Fruit fly (Drosophila melanogaster): ENCODE measurements around the gene CG12483.
A peak's percentile ranks its signal among the peaks of the same experiment; 100 is the strongest.

CG12483 gene

dm6 chr3L:131151-131997, 33.2 kb upstream of the CG12483 start (continued):
- TF ChIP-seq Atf3 (GFP tag; optimal IDR thresholded peaks at IDR 0.05), result peak; percentile 12
- TF ChIP-seq CG17385 (GFP tag; optimal IDR thresholded peaks at IDR 0.05), result peak; percentile 94
- TF ChIP-seq HLH54F (GFP tag; optimal IDR thresholded peaks at IDR 0.05), result no peak
- peak; percentile 19; the same call in 1 of the 2 replicates for TF ChIP-seq MBD-R2 (GFP tag; IDR thresholded peaks at IDR 0.05)
- no peak for TF ChIP-seq Fer2 (tag; optimal IDR thresholded peaks at IDR 0.05)
- TF ChIP-seq CG7372 (GFP tag; IDR thresholded peaks at IDR 0.05), result 0 out of 2 replicates have a peak, but pooled peaks have one; percentile 6
- TF ChIP-seq gsb-n (tag; optimal IDR thresholded peaks at IDR 0.05), result peak; percentile 17
- TF ChIP-seq HLH4C (GFP tag; IDR thresholded peaks at IDR 0.05; ENCODE audit: partially characterized antibody), result no peak; the same call in 2 of the 3 replicates
- 0 out of 2 replicates have a peak, but pooled peaks have one; percentile 14 for TF ChIP-seq Nf-YA (GFP tag; IDR thresholded peaks at IDR 0.05)
- no peak for TF ChIP-seq sim (GFP tag; IDR thresholded peaks at IDR 0.05)
- 0 out of 2 replicates have a peak, but pooled peaks have one; percentile 13 for TF ChIP-seq slbo (GFP tag; IDR thresholded peaks at IDR 0.05)
- TF ChIP-seq dan (GFP tag; IDR thresholded peaks at IDR 0.05), result no peak
- TF ChIP-seq pho (GFP tag; optimal IDR thresholded peaks at IDR 0.05), result no peak
- TF ChIP-seq gfzf (GFP tag; optimal IDR thresholded peaks at IDR 0.05), result no peak
- TF ChIP-seq cas (GFP tag; IDR thresholded peaks at IDR 0.05), result 0 out of 2 replicates have a peak, but pooled peaks have one; percentile 18
- TF ChIP-seq Ets65A (GFP tag), result no peak
- no peak for TF ChIP-seq Bdp1 (GFP tag; optimal IDR thresholded peaks at IDR 0.05)
- no peak for TF ChIP-seq CG42726 (GFP tag; IDR thresholded peaks at IDR 0.05; ENCODE audit: partially characterized antibody)
- peak; percentile 35 for TF ChIP-seq CG31365 (tag; optimal IDR thresholded peaks at IDR 0.05)
- no peak for TF ChIP-seq shn (GFP tag; optimal IDR thresholded peaks at IDR 0.05)
- peak in 1 of 2 experiments; percentile 93 for TF ChIP-seq Pdp1 (GFP tag; optimal IDR thresholded peaks at IDR 0.05)
- no peak for TF ChIP-seq odd (GFP tag; optimal IDR thresholded peaks at IDR 0.05)
- no peak for TF ChIP-seq usp (GFP tag; optimal IDR thresholded peaks at IDR 0.05)
- no peak for TF ChIP-seq CG7786 (GFP tag; optimal IDR thresholded peaks at IDR 0.05)
- no peak for TF ChIP-seq Dip3 (GFP tag; optimal IDR thresholded peaks at IDR 0.05)
- peak; percentile 24 for TF ChIP-seq CG8924 (tag; optimal IDR thresholded peaks at IDR 0.05)
- TF ChIP-seq CG32532 (GFP tag; IDR thresholded peaks at IDR 0.05), result peak; percentile 63
- peak; percentile 41; the same call in 1 of the 2 replicates for TF ChIP-seq E2f1 (GFP tag; IDR thresholded peaks at IDR 0.05)
- no peak for TF ChIP-seq CG4282 (GFP tag; optimal IDR thresholded peaks at IDR 0.05)
- peak; percentile 48 for TF ChIP-seq CG4328 (GFP tag; optimal IDR thresholded peaks at IDR 0.05)
- TF ChIP-seq Lpt (GFP tag; optimal IDR thresholded peaks at IDR 0.05), result peak; percentile 50
- TF ChIP-seq CG15696 (tag; optimal IDR thresholded peaks at IDR 0.05), result no peak
- peak; percentile 3 for TF ChIP-seq Ets97D (GFP tag; optimal IDR thresholded peaks at IDR 0.05)
- TF ChIP-seq lov (optimal IDR thresholded peaks at IDR 0.05), result no peak
- TF ChIP-seq lov (GFP tag; IDR thresholded peaks at IDR 0.05), result no peak
- TF ChIP-seq CG9876 (GFP tag; optimal IDR thresholded peaks at IDR 0.05), result peak; percentile 3
- peak; percentile 86 for TF ChIP-seq nom (GFP tag; optimal IDR thresholded peaks at IDR 0.05)
- TF ChIP-seq CG11398 (GFP tag; optimal IDR thresholded peaks at IDR 0.05), result no peak
- TF ChIP-seq tll (GFP tag; optimal IDR thresholded peaks at IDR 0.05), result peak in 1 of 2 experiments; percentile 80
- peak; percentile 100 for TF ChIP-seq chinmo (GFP tag; IDR thresholded peaks at IDR 0.05; ENCODE audit: partially characterized antibody)
- TF ChIP-seq zen2 (GFP tag; IDR thresholded peaks at IDR 0.05; ENCODE audit: partially characterized antibody), result peak; percentile 55; the same call in 1 of the 3 replicates
- no peak for TF ChIP-seq CG8359 (GFP tag; optimal IDR thresholded peaks at IDR 0.05; ENCODE audit: borderline replicate concordance)
- peak; percentile 29 for TF ChIP-seq disco-r (GFP tag; optimal IDR thresholded peaks at IDR 0.05)
- TF ChIP-seq CG4854 (GFP tag; optimal IDR thresholded peaks at IDR 0.05), result no peak
- TF ChIP-seq ind (GFP tag; optimal IDR thresholded peaks at IDR 0.05), result no peak
- TF ChIP-seq CG1603 (tag; optimal IDR thresholded peaks at IDR 0.05), result no peak
- peak; percentile 89 for TF ChIP-seq yki (optimal IDR thresholded peaks at IDR 0.05)
- no peak for TF ChIP-seq B-H1 (GFP tag; IDR thresholded peaks at IDR 0.05)
- no peak for TF ChIP-seq CG7839 (tag; optimal IDR thresholded peaks at IDR 0.05)

Data from whole organism, embryonic.